Fruit fly (Drosophila melanogaster) whole organism, adult: ENCODE results near the gene CG32573.

Source experiments
- CG11617 ChIP-seq: fragments of 200-800 bp; sonication (Bioruptor generic); optimal IDR thresholded peaks from 2 replicates; lab custom pipeline; 2017; ENCODE audit warnings: mild to moderate bottlenecking, missing biosample characterization, missing genetic modification reagents, missing genetic modification characterization
- CG12768 ChIP-seq: fragments of 200-800 bp; sonication (Bioruptor generic); optimal IDR thresholded peaks from 2 replicates; lab custom pipeline; 2017; ENCODE audit warnings: missing biosample characterization, missing genetic modification characterization, mild to moderate bottlenecking, moderate library complexity, missing genetic modification reagents
- CG1620 ChIP-seq: fragments of 200-800 bp; sonication (Bioruptor generic); optimal IDR thresholded peaks from 2 replicates; lab custom pipeline; 2016; ENCODE audit warnings: missing biosample characterization, missing genetic modification characterization
- CG7101 ChIP-seq: fragments of 200-800 bp; sonication (Bioruptor generic); optimal IDR thresholded peaks from 2 replicates; lab custom pipeline; 2018; ENCODE audit warnings: missing biosample characterization, mild to moderate bottlenecking, missing genetic modification characterization, moderate library complexity
- bab1 ChIP-seq: fragments of 200-800 bp; sonication (Bioruptor generic); optimal IDR thresholded peaks from 3 replicates; lab custom pipeline; 2019; ENCODE audit warnings: missing biosample characterization, mild to moderate bottlenecking, missing genetic modification characterization, moderate library complexity
- cic ChIP-seq: fragments of 200-800 bp; sonication (Bioruptor generic); optimal IDR thresholded peaks from 2 replicates; lab custom pipeline; 2017; ENCODE audit warnings: missing biosample characterization, mild to moderate bottlenecking, missing genetic modification characterization, moderate library complexity
- kay ChIP-seq: fragments of 200-800 bp; sonication (Bioruptor generic); peaks from one replicate; lab custom pipeline; 2016; ENCODE audit warnings: missing biosample characterization, missing genetic modification characterization, borderline replicate concordance
- toe ChIP-seq: fragments of 200-800 bp; sonication (Bioruptor generic); optimal IDR thresholded peaks from 2 replicates; lab custom pipeline; 2016; ENCODE audit warnings: missing biosample characterization, missing genetic modification characterization

DNA sequence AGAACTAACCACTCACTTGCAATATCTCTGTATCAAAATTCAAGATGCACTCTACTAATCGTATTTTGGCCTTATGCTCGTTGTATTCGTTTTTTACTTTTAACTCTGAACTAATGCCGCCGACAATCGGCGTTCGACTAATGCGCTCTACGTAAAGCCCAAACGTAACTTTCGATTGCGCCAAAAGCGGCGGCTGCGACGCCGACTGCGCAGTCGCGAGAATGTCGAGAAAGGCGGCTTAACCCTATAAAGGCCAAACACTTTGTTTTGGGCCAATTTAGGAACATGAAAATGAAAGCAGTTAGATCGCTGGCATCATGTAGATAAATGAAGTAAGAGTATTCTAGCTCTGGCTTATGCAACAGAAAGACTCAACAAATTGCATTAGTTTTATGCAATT lies 21.7 kb downstream of the CG32573 start:
- TF ChIP-seq CG1620: no peak
- TF ChIP-seq bab1: no peak
- no peak for TF ChIP-seq kay (GFP tag; lab: Kevin White, UChicago)
- no peak for TF ChIP-seq toe (GFP tag; lab: Kevin White, UChicago)
- TF ChIP-seq CG12768 (GFP tag; lab: Kevin White, UChicago): no peak
- TF ChIP-seq CG7101 (tag; lab: Kevin White, UChicago): no peak
- TF ChIP-seq CG11617 (GFP tag; lab: Kevin White, UChicago): no peak
- no peak for TF ChIP-seq cic
